Fruit fly (Drosophila melanogaster) whole organism: ENCODE data around the gene CG8565.

ENCODE experiments used
- CG8478 ChIP-seq: fragments of >200 bp; optimal IDR thresholded peaks from 2 replicates; lab custom pipeline; 2018; ENCODE audit warnings: inconsistent platforms
- Dll ChIP-seq: fragments of >200 bp; optimal IDR thresholded peaks from 2 replicates; lab custom pipeline; 2017
- EcR ChIP-seq, 2 experiments: fragments of >200 bp; optimal IDR thresholded peaks; 2 replicates each; lab custom pipeline; 2017; ENCODE audit warnings: missing biosample characterization in 2 of 2, missing genetic modification characterization in 2 of 2, missing genetic modification reagents in 2 of 2
- pan ChIP-seq: fragments of >200 bp; optimal IDR thresholded peaks from 2 replicates; lab custom pipeline; 2017
- psq ChIP-seq: fragments of >200 bp; optimal IDR thresholded peaks from 2 replicates; lab custom pipeline; 2017
- usp ChIP-seq: fragments of >200 bp; optimal IDR thresholded peaks from 2 replicates; lab custom pipeline; 2017; ENCODE audit warnings: missing biosample characterization, missing genetic modification characterization, mixed read lengths

CG8565 gene

DNA sequence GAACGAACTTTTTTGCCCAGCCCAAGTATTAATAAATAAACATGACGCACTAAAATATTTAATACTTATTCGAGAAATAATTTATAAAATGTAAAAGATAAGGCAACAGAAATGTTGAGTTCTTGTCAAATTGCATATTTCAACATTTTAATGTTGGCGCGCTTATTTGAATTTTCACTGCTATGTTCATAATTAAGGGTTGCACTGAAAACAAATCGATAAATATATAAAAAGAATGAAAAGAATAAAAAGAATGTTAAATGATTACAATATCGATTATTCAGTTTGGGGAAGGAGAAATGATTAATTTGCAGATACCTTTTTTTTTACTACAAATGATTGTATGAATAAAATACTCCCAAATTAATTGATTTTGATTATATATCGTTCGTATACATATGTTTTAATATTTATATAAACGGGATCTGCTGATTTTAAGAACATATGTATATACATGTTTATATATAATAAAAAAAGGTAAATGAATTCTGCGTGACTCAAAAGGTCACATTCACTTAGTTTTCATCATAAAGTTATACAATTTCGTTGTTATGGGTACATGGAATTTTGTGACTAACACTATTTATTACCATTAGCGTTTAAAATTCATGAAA, 29.3 kb downstream of the CG8565 start:
- no peak for TF ChIP-seq Dll (lab: Kevin White, UChicago)
- TF ChIP-seq pan (lab: Kevin White, UChicago): no peak
- no peak for TF ChIP-seq usp (GFP tag; lab: Kevin White, UChicago)
- no peak for TF ChIP-seq psq (lab: Kevin White, UChicago)
- TF ChIP-seq CG8478 (lab: Kevin White, UChicago): no peak
- no peak for TF ChIP-seq EcR (GFP tag; optimal IDR thresholded peaks at IDR 0.05; lab: Kevin White, UChicago)

DNA sequence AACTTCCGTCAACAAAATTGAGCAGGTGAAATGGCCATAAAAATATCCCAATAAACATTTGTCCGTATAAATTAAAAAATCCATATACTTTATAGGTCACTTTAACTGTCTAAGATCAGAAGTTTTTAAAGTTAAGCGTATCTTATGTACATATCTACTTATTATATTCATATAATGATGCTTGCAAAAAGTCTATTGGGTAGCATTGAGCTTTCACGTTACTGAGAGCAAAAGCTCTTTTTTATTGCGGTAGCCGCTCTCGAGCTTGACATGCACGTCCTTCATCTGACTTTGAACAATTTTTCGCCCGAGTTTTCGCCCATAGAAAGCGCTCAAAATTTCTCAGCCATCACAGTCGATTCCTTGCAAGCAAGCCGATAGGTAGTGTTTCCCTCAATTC, 30.2 kb downstream of the CG8565 start, which contains the start of gene Gapdh2:
Gene Gapdh2, plus strand, starts transcription at position 283 of the 400 bp plus-strand sequence.
- TF ChIP-seq usp (GFP tag; lab: Kevin White, UChicago) (no peak), EcR (GFP tag; optimal IDR thresholded peaks at IDR 0.05; lab: Kevin White, UChicago) (no peak), pan (lab: Kevin White, UChicago) (no peak), Dll (lab: Kevin White, UChicago) (no peak), psq (lab: Kevin White, UChicago) (no peak), CG8478 (lab: Kevin White, UChicago) (no peak)

DNA sequence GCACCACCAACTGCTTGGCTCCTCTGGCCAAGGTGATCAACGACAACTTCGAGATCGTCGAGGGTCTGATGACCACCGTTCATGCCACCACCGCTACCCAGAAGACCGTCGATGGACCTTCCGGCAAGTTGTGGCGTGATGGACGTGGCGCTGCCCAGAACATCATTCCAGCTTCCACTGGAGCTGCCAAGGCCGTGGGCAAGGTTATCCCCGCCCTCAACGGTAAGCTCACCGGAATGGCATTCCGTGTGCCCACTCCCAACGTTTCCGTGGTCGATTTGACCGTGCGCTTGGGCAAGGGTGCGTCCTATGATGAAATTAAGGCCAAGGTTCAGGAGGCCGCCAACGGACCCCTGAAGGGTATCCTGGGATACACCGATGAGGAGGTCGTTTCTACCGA, 31.2 kb downstream of the CG8565 start:
- TF ChIP-seq CG8478 (lab: Kevin White, UChicago): no peak
- no peak for TF ChIP-seq EcR (GFP tag; optimal IDR thresholded peaks at IDR 0.05; lab: Kevin White, UChicago)
- no peak for TF ChIP-seq Dll (lab: Kevin White, UChicago)
- no peak for TF ChIP-seq pan (lab: Kevin White, UChicago)
- TF ChIP-seq psq (lab: Kevin White, UChicago): no peak
- TF ChIP-seq usp (GFP tag; lab: Kevin White, UChicago): no peak

DNA sequence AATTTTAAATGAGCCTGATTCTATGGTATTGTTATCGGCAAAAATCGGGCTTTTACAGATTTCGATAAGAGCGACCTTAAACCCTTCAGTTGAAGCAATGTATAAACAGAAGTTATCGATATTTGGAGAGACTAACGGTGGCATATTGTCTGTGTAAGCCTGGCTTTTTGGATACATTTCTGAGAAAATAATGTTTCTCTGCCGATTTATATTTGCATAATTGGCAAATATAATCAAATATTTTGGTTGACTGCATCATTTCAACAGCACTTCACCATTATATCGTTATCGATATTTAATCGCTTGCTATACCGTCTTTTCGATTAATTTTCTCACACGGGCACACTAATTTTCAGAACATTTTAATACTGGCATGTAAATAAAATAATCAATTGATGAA, 32.2 kb downstream of the CG8565 start, which contains the start of gene CG16952:
Gene CG16952, plus strand, starts transcription at position 341 of the 400 bp plus-strand sequence.
- TF ChIP-seq Dll (lab: Kevin White, UChicago): no peak
- TF ChIP-seq CG8478 (lab: Kevin White, UChicago): no peak
- no peak for TF ChIP-seq pan (lab: Kevin White, UChicago)
- no peak for TF ChIP-seq EcR (GFP tag; optimal IDR thresholded peaks at IDR 0.05; lab: Kevin White, UChicago)
- TF ChIP-seq psq (lab: Kevin White, UChicago): no peak
- TF ChIP-seq usp (GFP tag; lab: Kevin White, UChicago): no peak

DNA sequence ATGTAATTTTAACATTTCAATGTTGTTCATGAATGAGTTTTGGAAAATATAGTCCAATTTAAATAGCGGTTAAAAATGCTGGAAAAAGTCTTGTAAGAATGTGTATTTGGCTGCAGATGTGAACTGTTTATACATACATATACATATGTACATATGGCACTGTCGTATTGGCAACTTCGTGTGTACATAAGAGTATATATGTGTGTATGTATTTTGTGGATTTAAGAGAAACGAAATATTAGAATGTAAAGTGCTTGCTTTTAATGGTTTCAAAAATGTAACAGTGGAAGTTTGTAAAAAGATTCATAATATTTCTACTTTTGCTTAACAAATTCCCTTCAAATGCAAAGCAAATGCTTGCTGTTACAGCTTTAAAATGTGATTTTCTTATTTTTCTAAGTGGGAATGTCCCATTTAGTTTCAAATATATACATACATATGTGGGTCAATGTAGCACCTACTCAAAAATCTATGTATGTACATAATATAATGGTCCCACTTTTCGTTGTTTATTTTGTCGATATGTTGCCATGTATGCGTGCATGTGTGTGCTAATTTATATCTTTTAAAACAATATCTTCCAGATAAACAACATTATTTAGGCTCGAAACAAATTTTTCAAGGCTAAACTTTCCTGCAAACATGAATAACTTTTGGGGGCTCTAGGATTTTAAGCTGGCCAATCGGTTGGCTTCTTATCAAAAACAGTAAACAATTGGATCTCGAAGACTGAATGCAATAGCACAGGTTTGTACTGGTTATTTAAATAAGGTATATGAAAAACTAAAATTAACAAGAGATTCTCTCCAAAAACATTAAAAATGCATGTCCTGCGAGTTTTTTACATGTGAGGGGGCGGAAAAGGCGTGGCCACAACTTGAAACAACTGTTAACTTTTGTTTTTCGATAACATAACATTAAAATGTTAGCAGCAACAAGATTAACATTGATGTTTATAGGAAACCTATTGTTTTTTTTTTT, 33.4 kb downstream of the CG8565 start:
- no peak for TF ChIP-seq CG8478 (lab: Kevin White, UChicago)
- no peak for TF ChIP-seq Dll (lab: Kevin White, UChicago)
- no peak for TF ChIP-seq pan (lab: Kevin White, UChicago)
- TF ChIP-seq psq (lab: Kevin White, UChicago): no peak
- TF ChIP-seq EcR (GFP tag; optimal IDR thresholded peaks at IDR 0.05; lab: Kevin White, UChicago): no peak
- TF ChIP-seq usp (GFP tag; lab: Kevin White, UChicago): no peak

DNA sequence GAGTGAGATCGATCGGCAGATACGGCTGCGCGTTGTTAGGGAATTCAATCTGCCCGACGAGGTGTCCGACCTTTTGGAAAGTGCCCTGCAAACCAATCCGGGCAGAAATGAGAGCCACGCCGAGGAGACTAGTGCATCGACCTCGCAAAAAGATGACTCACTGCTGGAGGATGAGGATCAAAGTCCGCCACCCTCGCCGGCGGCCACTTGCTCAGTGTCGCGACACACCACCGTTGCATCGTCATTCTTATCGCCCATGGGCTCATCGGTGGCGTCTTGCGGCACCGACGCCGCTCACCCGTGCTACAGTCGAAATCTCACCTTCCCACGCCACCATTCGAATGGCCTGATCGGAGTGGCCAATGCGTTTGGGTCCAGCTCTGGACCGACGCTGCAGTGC, 36.8 kb downstream of the CG8565 start:
- no peak for TF ChIP-seq EcR (GFP tag; optimal IDR thresholded peaks at IDR 0.05; lab: Kevin White, UChicago)
- TF ChIP-seq pan (lab: Kevin White, UChicago): no peak
- TF ChIP-seq Dll (lab: Kevin White, UChicago): no peak
- TF ChIP-seq psq (lab: Kevin White, UChicago): no peak
- no peak for TF ChIP-seq CG8478 (lab: Kevin White, UChicago)
- no peak for TF ChIP-seq usp (GFP tag; lab: Kevin White, UChicago)

DNA sequence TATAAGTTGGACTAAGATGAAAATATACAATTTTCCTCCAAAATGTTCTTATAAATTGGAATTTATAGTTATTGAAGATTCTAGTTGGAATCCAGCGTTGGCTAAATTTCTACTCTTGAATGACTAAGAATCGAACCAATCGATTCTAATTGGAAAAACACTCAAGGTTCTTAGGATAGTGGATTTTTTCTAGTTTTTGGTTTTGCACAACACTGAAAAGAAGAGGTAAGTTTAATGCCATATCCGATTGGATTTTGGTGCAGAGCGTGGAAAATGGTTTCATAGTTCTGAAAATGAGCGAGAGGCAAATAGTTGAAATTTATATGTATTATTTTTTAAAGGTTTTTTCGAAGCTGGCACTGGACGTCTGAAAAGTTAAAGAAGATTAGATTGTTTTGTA, 37.9 kb downstream of the CG8565 start:
- no peak for TF ChIP-seq pan (lab: Kevin White, UChicago)
- TF ChIP-seq EcR (GFP tag; optimal IDR thresholded peaks at IDR 0.05; lab: Kevin White, UChicago): no peak
- TF ChIP-seq CG8478 (lab: Kevin White, UChicago): no peak
- TF ChIP-seq Dll (lab: Kevin White, UChicago): no peak
- no peak for TF ChIP-seq usp (GFP tag; lab: Kevin White, UChicago)
- no peak for TF ChIP-seq psq (lab: Kevin White, UChicago)

DNA sequence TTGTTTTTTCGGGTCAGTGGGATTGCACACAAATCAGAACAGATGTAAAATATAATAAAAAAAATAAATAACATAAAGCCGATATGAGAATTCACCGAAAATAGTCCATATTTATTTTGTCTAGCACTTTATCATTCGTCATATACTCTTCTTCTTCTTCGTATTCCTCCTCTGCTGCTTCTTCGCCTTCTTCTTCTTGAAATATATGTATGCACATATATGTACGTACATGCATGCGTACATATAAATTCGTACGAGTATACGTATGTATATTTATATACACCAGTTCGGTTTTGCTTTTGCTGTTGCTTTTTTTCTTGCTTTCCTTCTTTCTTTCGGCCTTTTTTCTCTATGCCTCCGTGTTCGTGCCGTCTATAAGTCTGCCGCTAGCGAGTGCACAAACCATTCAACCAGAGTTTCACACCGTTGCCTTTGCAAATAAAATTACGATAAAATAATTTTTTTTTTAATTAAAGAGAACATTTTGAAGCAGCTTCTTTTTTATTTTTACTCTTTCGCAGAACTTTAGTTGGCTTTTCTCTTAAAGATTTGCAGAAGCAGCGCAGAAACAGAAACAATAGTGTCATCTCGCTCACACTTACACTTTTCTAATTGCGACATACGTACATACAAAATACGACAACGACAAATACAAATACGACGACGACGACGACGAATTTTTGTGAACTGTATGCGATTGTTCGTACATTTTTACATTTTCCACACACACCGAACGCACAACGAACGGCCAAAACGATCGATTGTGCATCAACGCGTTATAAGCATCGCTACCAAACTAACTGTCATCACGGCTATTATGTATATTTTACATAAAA, 49.0 kb downstream of the CG8565 start:
- TF ChIP-seq psq (lab: Kevin White, UChicago): no peak
- no peak for TF ChIP-seq Dll (lab: Kevin White, UChicago)
- TF ChIP-seq EcR (GFP tag; optimal IDR thresholded peaks at IDR 0.05; lab: Kevin White, UChicago): no peak
- TF ChIP-seq pan (lab: Kevin White, UChicago): no peak
- no peak for TF ChIP-seq usp (GFP tag; lab: Kevin White, UChicago)
- TF ChIP-seq CG8478 (lab: Kevin White, UChicago): no peak

DNA sequence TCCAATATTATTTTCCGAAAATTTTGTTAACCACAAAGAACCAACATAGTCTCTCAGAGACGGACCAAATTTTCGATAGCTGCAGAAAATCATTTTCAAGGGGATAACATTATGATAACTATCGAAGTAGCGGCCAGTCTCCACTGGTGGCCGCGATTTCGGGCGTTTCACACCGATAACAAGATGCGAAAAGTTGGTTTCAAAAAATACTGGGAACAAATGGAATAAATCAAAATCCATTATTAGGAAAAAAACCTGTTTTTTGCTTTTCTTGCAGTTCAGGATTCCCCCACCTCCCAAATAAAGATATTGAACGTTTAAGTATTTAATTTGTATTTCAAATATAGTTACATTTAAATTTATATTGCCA, 49.6 kb downstream of the CG8565 start, which contains the start of gene tay:
Gene tay, minus strand, starts transcription at position 65 of the 370 bp plus-strand sequence.
- no peak for TF ChIP-seq EcR (GFP tag; optimal IDR thresholded peaks at IDR 0.05; lab: Kevin White, UChicago)
- TF ChIP-seq usp (GFP tag; lab: Kevin White, UChicago): no peak
- no peak for TF ChIP-seq pan (lab: Kevin White, UChicago)
- no peak for TF ChIP-seq CG8478 (lab: Kevin White, UChicago)
- no peak for TF ChIP-seq psq (lab: Kevin White, UChicago)
- no peak for TF ChIP-seq Dll (lab: Kevin White, UChicago)

DNA sequence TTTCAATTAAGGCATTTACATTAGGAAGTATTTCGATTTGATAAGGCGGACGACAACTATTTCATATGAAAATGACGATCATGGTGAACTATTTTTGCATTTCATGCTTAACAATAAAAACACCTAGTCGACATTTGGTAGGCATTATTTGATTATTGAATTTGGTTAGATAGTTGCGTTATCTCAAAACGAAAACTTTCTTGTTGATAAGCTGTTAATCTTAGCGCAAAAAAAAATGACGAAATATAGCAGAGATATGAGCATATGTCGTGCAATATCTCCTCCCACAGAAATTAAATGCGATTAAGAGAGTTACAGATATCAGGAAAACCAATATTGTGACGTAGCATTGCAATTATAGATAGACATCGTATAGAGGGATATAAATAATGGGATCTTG, 51.1 kb downstream of the CG8565 start:
- TF ChIP-seq Dll (lab: Kevin White, UChicago) (no peak), psq (lab: Kevin White, UChicago) (no peak), CG8478 (lab: Kevin White, UChicago) (no peak), usp (GFP tag; lab: Kevin White, UChicago) (no peak), pan (lab: Kevin White, UChicago) (no peak), EcR (GFP tag; optimal IDR thresholded peaks at IDR 0.05; lab: Kevin White, UChicago) (no peak)
